Fruit fly (Drosophila melanogaster) whole organism, embryonic: Measurements from ENCODE around the gene fry.
A peak's percentile ranks its signal among the peaks of the same experiment; 100 is the strongest.

ENCODE experiments used
- Ada2b ChIP-seq: fragments of 200-800 bp; sonication (Bioruptor generic); IDR thresholded peaks from 2 replicates; pipeline ENCODE4 v1.3.6; 2022; ENCODE audit warnings: missing biosample characterization, missing genetic modification characterization
- B-H1 ChIP-seq: fragments of 200-800 bp; sonication (Bioruptor generic); IDR thresholded peaks from 3 replicates; pipeline ENCODE4 v1.3.6; 2022; ENCODE audit warnings: missing biosample characterization, missing genetic modification characterization
- CG10147 ChIP-seq: fragments of 200-800 bp; sonication (Bioruptor generic); optimal IDR thresholded peaks from 2 replicates; lab custom pipeline; 2019; ENCODE audit warnings: missing biosample characterization, mild to moderate bottlenecking, missing genetic modification characterization, moderate library complexity
- CG10321 ChIP-seq: fragments of 200-800 bp; sonication (Bioruptor generic); IDR thresholded peaks from 2 replicates; pipeline ENCODE4 v1.3.6; 2022; ENCODE audit warnings: missing biosample characterization, missing genetic modification characterization
- CG10366 ChIP-seq: fragments of 200-800 bp; sonication (Bioruptor generic); IDR thresholded peaks from 2 replicates; pipeline ENCODE4 v1.3.6; 2022; ENCODE audit warnings: missing biosample characterization, missing genetic modification characterization
- CG10543 ChIP-seq: fragments of 200-800 bp; sonication (Bioruptor generic); optimal IDR thresholded peaks from 3 replicates; lab custom pipeline; 2017; ENCODE audit warnings: missing biosample characterization, mild to moderate bottlenecking, missing genetic modification characterization, moderate library complexity
- CG10654 ChIP-seq: fragments of 200-800 bp; sonication (Bioruptor generic); optimal IDR thresholded peaks from 2 replicates; lab custom pipeline; 2016; ENCODE audit warnings: missing biosample characterization, missing genetic modification characterization
- CG11398 ChIP-seq: fragments of 200-800 bp; sonication (Bioruptor generic); optimal IDR thresholded peaks from 2 replicates; lab custom pipeline; 2016; ENCODE audit warnings: missing biosample characterization, missing genetic modification characterization
- CG12071 ChIP-seq: fragments of 200-800 bp; sonication (Bioruptor generic); optimal IDR thresholded peaks from 3 replicates; lab custom pipeline; 2018; ENCODE audit warnings: missing biosample characterization, mild to moderate bottlenecking, missing genetic modification characterization
- CG12299 ChIP-seq: fragments of 200-800 bp; sonication (Bioruptor generic); optimal IDR thresholded peaks from 2 replicates; lab custom pipeline; 2018; ENCODE audit warnings: missing biosample characterization, mild to moderate bottlenecking, missing genetic modification characterization
- CG12769 ChIP-seq: fragments of 200-800 bp; sonication (Bioruptor generic); optimal IDR thresholded peaks from 2 replicates; lab custom pipeline; 2019; ENCODE audit warnings: missing biosample characterization, mild to moderate bottlenecking, missing genetic modification characterization, moderate library complexity
- CG1529 ChIP-seq: fragments of 200-800 bp; sonication (Bioruptor generic); optimal IDR thresholded peaks from 3 replicates; lab custom pipeline; 2018; ENCODE audit warnings: missing biosample characterization, missing genetic modification characterization
- CG17361 ChIP-seq: fragments of 200-800 bp; sonication (Bioruptor generic); IDR thresholded peaks from 3 replicates; pipeline ENCODE4 v1.3.6; 2022; ENCODE audit warnings: missing biosample characterization, missing genetic modification characterization
- CG2202 ChIP-seq: fragments of 200-800 bp; sonication (Bioruptor generic); optimal IDR thresholded peaks from 2 replicates; lab custom pipeline; 2018; ENCODE audit warnings: missing biosample characterization, mild to moderate bottlenecking, missing genetic modification characterization
- CG34224 ChIP-seq: fragments of 200-800 bp; sonication (Bioruptor generic); IDR thresholded peaks from 3 replicates; pipeline ENCODE4 v1.3.6; 2022; ENCODE audit warnings: missing biosample characterization, missing genetic modification characterization; ENCODE audit not compliant: partially characterized antibody
- CG34376 ChIP-seq: fragments of 200-800 bp; sonication (Bioruptor generic); optimal IDR thresholded peaks from 2 replicates; lab custom pipeline; 2018; ENCODE audit warnings: missing biosample characterization, mild to moderate bottlenecking, missing genetic modification characterization
- CG4424 ChIP-seq: fragments of 200-800 bp; sonication (Bioruptor generic); optimal IDR thresholded peaks from 3 replicates; lab custom pipeline; 2016; ENCODE audit warnings: missing biosample characterization, missing genetic modification characterization
- CG4730 ChIP-seq: fragments of 200-800 bp; sonication (Bioruptor generic); IDR thresholded peaks from 2 replicates; pipeline ENCODE4 v1.3.6; 2022; ENCODE audit warnings: missing biosample characterization, missing genetic modification characterization
- CG5180 ChIP-seq: fragments of 200-800 bp; sonication (Bioruptor generic); optimal IDR thresholded peaks from 3 replicates; lab custom pipeline; 2017; ENCODE audit warnings: missing biosample characterization, missing genetic modification characterization, mild to moderate bottlenecking, moderate library complexity, missing genetic modification reagents
- CG6813 ChIP-seq: fragments of 200-800 bp; sonication (Bioruptor generic); optimal IDR thresholded peaks from 2 replicates; lab custom pipeline; 2017; ENCODE audit warnings: missing biosample characterization, missing genetic modification characterization, mild to moderate bottlenecking, moderate library complexity, missing genetic modification reagents
- CG7372 ChIP-seq: fragments of 200-800 bp; sonication (Bioruptor generic); IDR thresholded peaks from 2 replicates; pipeline ENCODE4 v1.3.6; 2022; ENCODE audit warnings: missing biosample characterization, missing genetic modification characterization
- CG8089 ChIP-seq: fragments of 200-800 bp; sonication (Bioruptor generic); optimal IDR thresholded peaks from 3 replicates; lab custom pipeline; 2016; ENCODE audit warnings: missing biosample characterization, missing genetic modification characterization
- CG8478 ChIP-seq: fragments of >200 bp; optimal IDR thresholded peaks from 2 replicates; lab custom pipeline; 2018
- CG9876 ChIP-seq: fragments of 200-800 bp; sonication (Bioruptor generic); optimal IDR thresholded peaks from 2 replicates; lab custom pipeline; 2016; ENCODE audit warnings: missing biosample characterization, missing genetic modification characterization
- E2f2 ChIP-seq: fragments of 200-800 bp; sonication (Bioruptor generic); IDR thresholded peaks from 2 replicates; pipeline ENCODE4 v1.3.6; 2022; ENCODE audit warnings: missing biosample characterization, missing genetic modification characterization
- ERR ChIP-seq: fragments of 200-800 bp; sonication (Bioruptor generic); optimal IDR thresholded peaks from 2 replicates; lab custom pipeline; 2016; ENCODE audit warnings: missing biosample characterization, missing genetic modification characterization
- HLH4C ChIP-seq: fragments of 200-800 bp; sonication (Bioruptor generic); IDR thresholded peaks from 3 replicates; pipeline ENCODE4 v1.3.6; 2022; ENCODE audit warnings: missing biosample characterization, missing genetic modification characterization; ENCODE audit not compliant: partially characterized antibody
- Lhr ChIP-seq: fragments of 200-800 bp; sonication (Bioruptor generic); optimal IDR thresholded peaks from 3 replicates; lab custom pipeline; 2017; ENCODE audit warnings: mild to moderate bottlenecking, missing biosample characterization, missing genetic modification reagents, missing genetic modification characterization
- MTF-1 ChIP-seq: fragments of 200-800 bp; sonication (Bioruptor generic); optimal IDR thresholded peaks from 2 replicates; lab custom pipeline; 2018; ENCODE audit warnings: missing biosample characterization, mild to moderate bottlenecking, missing genetic modification characterization, borderline replicate concordance
- Med ChIP-seq: fragments of 200-800 bp; sonication (Bioruptor generic); peaks from one replicate; lab custom pipeline; 2016; ENCODE audit warnings: missing biosample characterization, missing genetic modification characterization, mild to moderate bottlenecking, inconsistent platforms, moderate library complexity
- NC2β ChIP-seq: fragments of 200-800 bp; sonication (Bioruptor generic); optimal IDR thresholded peaks from 2 replicates; lab custom pipeline; 2016; ENCODE audit warnings: missing biosample characterization, missing genetic modification characterization
- Poxn ChIP-seq: fragments of 200-800 bp; sonication (Bioruptor generic); IDR thresholded peaks from 2 replicates; pipeline ENCODE4 v1.3.6; 2022; ENCODE audit warnings: missing biosample characterization, missing genetic modification characterization
- ara ChIP-seq: fragments of 200-800 bp; sonication (Bioruptor generic); IDR thresholded peaks from 2 replicates; pipeline ENCODE4 v1.3.6; 2022; ENCODE audit warnings: missing biosample characterization, missing genetic modification characterization
- cad ChIP-seq: fragments of >200 bp; optimal IDR thresholded peaks from 2 replicates; lab custom pipeline; 2017; ENCODE audit warnings: missing biosample characterization, missing genetic modification characterization
- cg ChIP-seq: fragments of 200-800 bp; sonication (Bioruptor generic); optimal IDR thresholded peaks from 3 replicates; lab custom pipeline; 2019; ENCODE audit warnings: missing biosample characterization, mild to moderate bottlenecking, missing genetic modification characterization, moderate library complexity
- crc ChIP-seq: fragments of 200-800 bp; sonication (Bioruptor generic); optimal IDR thresholded peaks from 2 replicates; lab custom pipeline; 2016; ENCODE audit warnings: missing biosample characterization, missing genetic modification characterization
- hb ChIP-seq: fragments of 200-800 bp; sonication (Bioruptor generic); IDR thresholded peaks from 3 replicates; pipeline ENCODE4 v1.3.6; 2022; ENCODE audit warnings: missing biosample characterization, missing genetic modification characterization; ENCODE audit not compliant: partially characterized antibody
- her ChIP-seq: fragments of 200-800 bp; sonication (Bioruptor generic); optimal IDR thresholded peaks from 2 replicates; lab custom pipeline; 2016; ENCODE audit warnings: missing biosample characterization, missing genetic modification characterization
- insv ChIP-seq, 2 experiments: fragments of 200-800 bp; sonication (Bioruptor generic); optimal IDR thresholded peaks; 3 replicates each; lab custom pipeline; 2016 to 2018; ENCODE audit warnings: missing biosample characterization in 2 of 2, missing genetic modification characterization in 2 of 2
- lab ChIP-seq: fragments of 200-800 bp; sonication (Bioruptor generic); optimal IDR thresholded peaks from 3 replicates; lab custom pipeline; 2017; ENCODE audit warnings: missing biosample characterization, missing genetic modification characterization, mild to moderate bottlenecking, moderate library complexity, missing genetic modification reagents
- sens ChIP-seq: fragments of 200-800 bp; sonication (Bioruptor generic); peaks from one replicate; lab custom pipeline; 2016; ENCODE audit warnings: missing biosample characterization, missing genetic modification characterization
- sens-2 ChIP-seq: fragments of 200-800 bp; sonication (Bioruptor generic); IDR thresholded peaks from 2 replicates; pipeline ENCODE4 v1.3.6; 2022; ENCODE audit warnings: missing biosample characterization, missing genetic modification characterization
- sim ChIP-seq: fragments of 200-800 bp; sonication (Bioruptor generic); IDR thresholded peaks from 2 replicates; pipeline ENCODE4 v1.3.6; 2022; ENCODE audit warnings: missing biosample characterization, missing genetic modification characterization
- toy ChIP-seq: fragments of 200-800 bp; sonication (Bioruptor generic); IDR thresholded peaks from 2 replicates; pipeline ENCODE4 v1.3.6; 2022; ENCODE audit warnings: missing biosample characterization, missing genetic modification characterization
- vfl ChIP-seq: fragments of 200-800 bp; sonication (Bioruptor generic); optimal IDR thresholded peaks from 2 replicates; lab custom pipeline; 2016; ENCODE audit warnings: missing biosample characterization, missing genetic modification characterization
- zen2 ChIP-seq: fragments of 200-800 bp; sonication (Bioruptor generic); IDR thresholded peaks from 3 replicates; pipeline ENCODE4 v1.3.6; 2022; ENCODE audit warnings: missing biosample characterization, missing genetic modification characterization; ENCODE audit not compliant: partially characterized antibody
- zfh2 ChIP-seq: fragments of 200-800 bp; sonication (Bioruptor generic); optimal IDR thresholded peaks from 2 replicates; lab custom pipeline; 2016; ENCODE audit warnings: missing biosample characterization, missing genetic modification characterization

Gene fry

DNA sequence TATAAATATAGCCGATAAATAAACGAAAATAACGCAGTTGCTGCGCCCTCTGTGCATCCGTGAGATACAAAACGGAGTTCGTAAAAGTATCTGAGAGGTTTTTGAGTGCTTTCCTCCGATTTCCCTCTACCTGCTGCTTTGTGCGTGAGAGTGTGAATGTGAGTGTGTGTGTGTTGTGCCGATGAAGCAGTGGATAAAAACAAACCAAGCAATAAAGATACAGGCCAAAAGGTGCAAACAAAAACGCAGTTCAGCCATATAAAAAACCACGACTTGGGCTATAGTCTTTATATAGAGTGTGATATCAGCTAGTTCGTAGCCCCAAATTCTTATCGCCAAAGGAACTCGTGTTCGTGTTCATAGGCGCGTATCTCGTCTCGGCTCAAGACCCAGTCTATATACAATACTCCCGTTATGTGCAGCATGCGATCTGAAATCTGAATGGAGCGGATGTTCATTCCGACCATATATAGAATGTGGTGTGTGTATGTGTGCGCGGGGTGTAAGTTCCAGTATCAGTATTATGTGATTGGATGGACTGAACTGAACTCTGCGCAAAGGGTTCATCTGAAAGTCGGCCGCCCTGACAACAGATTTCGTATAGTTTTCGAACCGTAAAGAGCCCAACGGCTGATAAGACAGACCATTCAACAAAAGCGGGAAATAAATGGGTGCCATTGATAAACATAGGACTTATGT lies 63.3 kb downstream of the fry start (continued):
- no peak for TF ChIP-seq CG12299 (tag; lab: Kevin White, UChicago)
- TF ChIP-seq CG4730, result no peak
- 0 out of 2 replicates have a peak, but pooled peaks have one; percentile 10 for TF ChIP-seq sens-2 (GFP tag; lab: Robert Waterston, UW)
- peak; percentile 91 for TF ChIP-seq CG34376 (GFP tag; lab: Kevin White, UChicago)
- TF ChIP-seq sens (GFP tag; lab: Kevin White, UChicago), result peak; percentile 62
- no peak for TF ChIP-seq CG5180
- no peak for TF ChIP-seq CG10147 (GFP tag; lab: Kevin White, UChicago)
- TF ChIP-seq CG10543, result peak; percentile 39
- TF ChIP-seq ERR (GFP tag; lab: Kevin White, UChicago), result no peak
- TF ChIP-seq cg (GFP tag; lab: Kevin White, UChicago), result peak; percentile 75
- no peak for TF ChIP-seq lab
- peak; percentile 20 for TF ChIP-seq cad (GFP tag; lab: Kevin White, UChicago)
- 0 out of 2 replicates have a peak, but pooled peaks have one; percentile 12 for TF ChIP-seq E2f2 (GFP tag; lab: Robert Waterston, UW)
- TF ChIP-seq, all 482 proteins: peak for 19

- TF ChIP-seq sim (0 out of 2 replicates have a peak, but pooled peaks have one; percentile 15), vfl (no peak), Med (peak; percentile 48), CG10366 (GFP tag; lab: Robert Waterston, UW) (no peak), CG10654 (GFP tag; lab: Kevin White, UChicago) (no peak), CG12071 (GFP tag; lab: Kevin White, UChicago) (peak; percentile 54), CG34224 (GFP tag; lab: Robert Waterston, UW) (no peak), toy (GFP tag; lab: Robert Waterston, UW) (no peak), Lhr (no peak), Ada2b (GFP tag; lab: Robert Waterston, UW) (no peak), zfh2 (GFP tag; lab: Kevin White, UChicago) (no peak), CG8089 (GFP tag; lab: Kevin White, UChicago) (no peak), CG12769 (tag; lab: Kevin White, UChicago) (peak; percentile 84), CG6813 (GFP tag; lab: Kevin White, UChicago) (peak; percentile 43), CG12299 (tag; lab: Kevin White, UChicago) (no peak), zen2 (peak; percentile 39; the same call in 1 of the 3 replicates), CG2202 (tag; lab: Kevin White, UChicago) (no peak), HLH4C (GFP tag; lab: Robert Waterston, UW) (peak; percentile 25; the same call in 1 of the 3 replicates), CG8478 (no peak), NC2β (no peak), CG17361 (no peak; the same call in 2 of the 3 replicates), crc (GFP tag; lab: Kevin White, UChicago) (no peak), insv (GFP tag; optimal IDR thresholded peaks at IDR 0.05; lab: Kevin White, UChicago) (peak in 1 of 2 experiments; percentile 87), her (no peak), CG10321 (GFP tag; lab: Robert Waterston, UW) (no peak), CG11398 (GFP tag; lab: Kevin White, UChicago) (peak; percentile 21), hb (GFP tag; lab: Robert Waterston, UW) (no peak), Poxn (no peak), CG7372 (GFP tag; lab: Robert Waterston, UW) (no peak), CG1529 (no peak), ara (GFP tag; lab: Robert Waterston, UW) (0 out of 2 replicates have a peak, but pooled peaks have one; percentile 29), MTF-1 (no peak), CG4424 (GFP tag; lab: Kevin White, UChicago) (no peak), CG9876 (GFP tag; lab: Kevin White, UChicago) (no peak), B-H1 (GFP tag; lab: Robert Waterston, UW) (no peak)
Observed at dm6 chr3L:9614589-9615442, 64.1 kb downstream of the fry start, which contains the start of gene LanB2. TSS of gene LanB2 (plus strand) at chr3L:9614914.
